Worm (Caenorhabditis elegans): ENCODE data around the gene T27E4.5.
A peak's percentile ranks its signal among the peaks of the same experiment; 100 is the strongest.

The T27E4.5 gene

DNA sequence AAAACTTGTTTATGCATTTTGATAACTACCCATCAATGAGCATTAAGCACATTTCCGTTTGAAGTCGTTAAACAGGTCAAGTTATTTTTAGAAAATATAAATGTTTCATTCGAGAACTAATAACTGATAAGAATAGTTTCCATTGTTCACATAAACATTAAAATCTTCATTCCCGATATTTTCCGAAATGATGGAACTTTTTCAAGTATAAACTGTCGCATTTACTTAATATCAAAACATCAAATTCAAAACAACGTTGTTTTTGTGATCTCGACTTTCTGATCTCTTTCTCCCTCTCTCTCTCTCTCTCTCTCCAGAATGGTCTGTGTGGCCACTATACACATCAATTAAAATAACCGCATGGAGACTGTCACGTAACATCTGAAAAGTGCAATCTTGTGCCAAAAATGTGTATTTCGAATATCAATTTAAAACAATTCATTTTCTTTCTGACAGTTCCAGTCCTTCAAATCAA is 4.8 kb upstream of the T27E4.5 start (continued):
- TF ChIP-seq vab-15 (tag; optimal IDR thresholded peaks at IDR 0.05) (no peak), ztf-4 (tag; optimal IDR thresholded peaks at IDR 0.05) (no peak), lin-35 (GFP tag; optimal IDR thresholded peaks at IDR 0.05) (peak in 1 of 2 experiments; percentile 28), unc-30 (tag; optimal IDR thresholded peaks at IDR 0.05) (no peak), C16A3.4 (tag; optimal IDR thresholded peaks at IDR 0.05) (peak; percentile 31), hlh-4 (tag; optimal IDR thresholded peaks at IDR 0.05) (no peak), dsc-1 (tag; optimal IDR thresholded peaks at IDR 0.05) (no peak), ztf-11 (tag; optimal IDR thresholded peaks at IDR 0.05) (no peak), aha-1 (tag; optimal IDR thresholded peaks at IDR 0.05) (no peak), pax-3 (tag; optimal IDR thresholded peaks at IDR 0.05) (no peak), nhr-19 (GFP tag; conservative IDR thresholded peaks at IDR 0.05) (peak; percentile 21), ama-1 (optimal IDR thresholded peaks at IDR 0.05) (peak; percentile 64), unc-130 (tag; optimal IDR thresholded peaks at IDR 0.05) (no peak), alr-1 (tag; optimal IDR thresholded peaks at IDR 0.05; ENCODE audit: borderline replicate concordance) (no peak), mdl-1 (tag; optimal IDR thresholded peaks at IDR 0.05) (no peak), fkh-4 (tag; optimal IDR thresholded peaks at IDR 0.05; ENCODE audit: borderline replicate concordance) (no peak), ceh-63 (GFP tag; optimal IDR thresholded peaks at IDR 0.05) (no peak), unc-86 (tag; optimal IDR thresholded peaks at IDR 0.05) (no peak), lin-14 (GFP tag; optimal IDR thresholded peaks at IDR 0.05) (peak; percentile 17), egl-13 (tag; optimal IDR thresholded peaks at IDR 0.05) (no peak), egl-27 (tag; optimal IDR thresholded peaks at IDR 0.05) (no peak), nhr-90 (tag; optimal IDR thresholded peaks at IDR 0.05; ENCODE audit: poor library complexity) (peak; percentile 15), fkh-8 (tag; optimal IDR thresholded peaks at IDR 0.05) (no peak), sox-4 (tag; optimal IDR thresholded peaks at IDR 0.05) (no peak), ces-1 (GFP tag; optimal IDR thresholded peaks at IDR 0.05) (no peak), snu-23 (GFP tag; optimal IDR thresholded peaks at IDR 0.05) (peak; percentile 29), snpc-4 (tag; optimal IDR thresholded peaks at IDR 0.05) (no peak), lin-39 (tag; optimal IDR thresholded peaks at IDR 0.05) (no peak), ceh-88 (GFP tag; IDR thresholded peaks at IDR 0.05) (no peak), swsn-7 (tag; optimal IDR thresholded peaks at IDR 0.05) (no peak), nhr-77 (tag; optimal IDR thresholded peaks at IDR 0.05) (no peak), lsy-2 (tag; optimal IDR thresholded peaks at IDR 0.05) (peak in 1 of 2 experiments; percentile 40), ceh-82 (tag; optimal IDR thresholded peaks at IDR 0.05) (no peak)

DNA sequence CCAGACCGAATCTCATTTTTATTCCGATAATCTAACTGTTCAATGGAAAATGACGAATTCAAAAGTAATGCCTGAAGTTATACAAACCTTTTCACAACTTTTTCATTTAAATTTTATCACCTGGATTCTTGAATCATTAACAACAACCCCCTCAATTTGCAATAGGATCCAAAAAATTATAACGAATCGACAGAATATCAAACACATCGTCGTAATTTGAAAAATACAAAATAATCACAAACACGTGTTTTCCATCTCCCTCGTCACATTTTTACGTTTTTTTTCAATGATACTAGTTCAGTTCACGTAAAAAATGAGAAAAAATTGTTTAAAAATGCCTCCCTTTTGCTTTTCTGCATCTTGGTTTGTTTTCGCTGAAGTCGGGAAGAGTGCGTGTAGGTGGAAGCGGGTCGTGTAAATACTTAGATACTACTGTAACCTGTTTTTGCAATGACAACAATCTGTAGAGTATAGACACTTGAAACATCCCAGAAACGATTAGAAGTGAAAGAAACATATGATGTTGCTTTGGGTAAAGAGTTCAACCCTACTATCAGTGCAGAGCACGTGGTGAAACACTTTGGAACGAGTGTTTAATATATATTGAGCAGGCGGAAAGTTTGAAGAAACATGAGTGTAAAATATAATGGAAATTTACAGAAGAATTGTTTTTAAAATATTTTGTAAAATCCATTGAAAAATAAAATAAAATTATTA is 3.9 kb upstream of the T27E4.5 start, which contains the start of gene oac-50:
TSS of gene oac-50 (minus strand) at position 219 of the 717 bp plus-strand sequence.
- peak; percentile 14 for TF ChIP-seq tbx-2 (tag; optimal IDR thresholded peaks at IDR 0.05)
- TF ChIP-seq lin-35 (GFP tag; optimal IDR thresholded peaks at IDR 0.05), result peak in 1 of 2 experiments; percentile 12
- TF ChIP-seq nhr-90 (tag; optimal IDR thresholded peaks at IDR 0.05; ENCODE audit: poor library complexity), result no peak
- TF ChIP-seq mdl-1 (tag; optimal IDR thresholded peaks at IDR 0.05), result peak in 1 of 2 experiments; percentile 22
- TF ChIP-seq lsy-2 (tag; optimal IDR thresholded peaks at IDR 0.05), result peak in 1 of 2 experiments; percentile 24

ce11 chrV:9067678-9068077 is 1.9 kb downstream of the T27E4.5 start, which contains the start of gene fip-2:
Gene fip-2 (plus strand): TSS chrV:9067978.
- TF ChIP-seq lin-15B (tag; optimal IDR thresholded peaks at IDR 0.05) (no peak), tlp-1 (tag; optimal IDR thresholded peaks at IDR 0.05) (no peak), efl-1 (optimal IDR thresholded peaks at IDR 0.05) (no peak), efl-1 (GFP tag; optimal IDR thresholded peaks at IDR 0.05 in 1 of 2) (no peak), unc-98 (GFP tag; IDR thresholded peaks at IDR 0.05) (no peak), swsn-7 (tag; optimal IDR thresholded peaks at IDR 0.05) (no peak)
